Fruit fly (Drosophila melanogaster): ENCODE data around the gene p24-1.

DNA sequence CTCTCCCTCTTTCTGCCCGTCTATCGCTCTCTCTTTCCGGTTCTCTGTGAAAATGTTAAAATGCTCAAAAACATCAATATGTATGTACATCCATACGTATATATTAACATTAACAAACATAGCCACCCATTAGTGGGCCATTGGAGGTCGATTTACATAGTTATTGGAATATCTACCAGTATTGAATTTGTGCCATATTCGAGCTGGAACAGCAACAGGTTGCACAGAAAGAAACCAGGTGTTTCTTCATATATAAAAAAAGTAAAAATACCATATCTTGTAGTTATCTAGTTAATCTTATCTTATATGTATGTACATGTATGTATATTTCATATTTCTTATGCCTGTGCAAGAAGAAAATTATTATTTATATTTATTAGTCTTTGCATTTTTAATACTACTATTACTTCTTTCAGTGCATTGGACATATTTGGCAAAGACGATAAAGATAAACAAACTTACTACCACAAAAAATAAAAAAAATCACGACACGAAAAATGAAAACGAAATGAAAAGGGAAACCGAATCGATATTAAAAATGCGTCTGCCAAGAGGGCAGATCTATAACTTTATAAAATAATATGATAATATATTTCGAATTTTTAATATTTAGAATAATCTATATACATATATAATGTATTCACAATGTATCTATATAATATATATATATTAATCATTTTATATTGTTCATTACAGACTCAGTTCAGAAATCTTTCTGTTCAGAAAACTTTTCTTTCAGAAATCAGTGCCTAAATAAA is 3.6 kb downstream of the p24-1 start:
- TF ChIP-seq kay (GFP tag; ENCODE audit: borderline replicate concordance) = no peak
- TF ChIP-seq CG7101 (tag; optimal IDR thresholded peaks at IDR 0.05) = no peak
- TF ChIP-seq CG12768 (GFP tag; optimal IDR thresholded peaks at IDR 0.05) = no peak
- TF ChIP-seq toe (GFP tag; optimal IDR thresholded peaks at IDR 0.05) = no peak
- TF ChIP-seq tj (GFP tag; optimal IDR thresholded peaks at IDR 0.05) = no peak
- no peak for TF ChIP-seq ovo (GFP tag; optimal IDR thresholded peaks at IDR 0.05)
